Worm (Caenorhabditis elegans) whole organism, early embryonic: Measurements from ENCODE around the gene K02E7.1.

Source experiments
- aly-1 ChIP-seq: sonication (generic microtip); optimal IDR thresholded peaks from 2 replicates; lab custom pipeline; 2016; ENCODE audit warnings: missing genetic modification characterization, missing compliant biosample characterization
- ama-1 ChIP-seq: fragments of 150-350 bp; optimal IDR thresholded peaks from 2 replicates; lab custom pipeline; 2014
- ceh-13 ChIP-seq: fragments of 200-800 bp; sonication (Bioruptor generic); optimal IDR thresholded peaks from 2 replicates; lab custom pipeline; 2018; ENCODE audit warnings: mild to moderate bottlenecking, missing genetic modification characterization, missing compliant biosample characterization
- ets-7 ChIP-seq: sonication (generic microtip); optimal IDR thresholded peaks from 2 replicates; lab custom pipeline; 2016; ENCODE audit warnings: missing genotype, missing genetic modification characterization, missing compliant biosample characterization
- flt-1 ChIP-seq: fragments of 200-800 bp; sonication (Bioruptor generic); IDR thresholded peaks from 2 replicates; pipeline ENCODE4 v1.3.6; 2022; ENCODE audit warnings: missing genetic modification characterization, missing compliant biosample characterization
- hmbx-1 ChIP-seq: sonication (generic microtip); optimal IDR thresholded peaks from 2 replicates; lab custom pipeline; 2016; ENCODE audit warnings: mild to moderate bottlenecking, missing genetic modification characterization, missing compliant biosample characterization
- hmg-4 ChIP-seq: fragments of 200-800 bp; sonication (Bioruptor generic); optimal IDR thresholded peaks from 2 replicates; lab custom pipeline; 2018; ENCODE audit warnings: mild to moderate bottlenecking, missing genetic modification characterization, missing compliant biosample characterization
- tbx-37 ChIP-seq: fragments of 200-800 bp; sonication (Bioruptor generic); conservative IDR thresholded peaks from 2 replicates; pipeline ENCODE4 v1.3.6; 2022; ENCODE audit warnings: missing genetic modification reagents, missing genetic modification characterization, missing compliant biosample characterization
- tra-4 ChIP-seq: sonication (generic microtip); optimal IDR thresholded peaks from 2 replicates; lab custom pipeline; 2017; ENCODE audit warnings: missing genetic modification characterization, missing compliant biosample characterization

- no peak for TF ChIP-seq ama-1 (lab: Kevin White, UChicago)
- TF ChIP-seq tbx-37: no peak
- TF ChIP-seq ceh-13: no peak
- no peak for TF ChIP-seq hmbx-1 (tag; lab: Kevin White, UChicago)
- TF ChIP-seq hmg-4 (GFP tag; lab: Kevin White, UChicago): no peak
- no peak for TF ChIP-seq ets-7 (tag; lab: Kevin White, UChicago)
- TF ChIP-seq flt-1: no peak
- TF ChIP-seq aly-1: no peak
- TF ChIP-seq tra-4 (tag; lab: Kevin White, UChicago): no peak
These were observed 33.6 kb downstream of the K02E7.1 start for ce11 chrII:1116521-1116920.
